Fruit fly (Drosophila melanogaster): Measurements from ENCODE around the gene caup.

- TF ChIP-seq esn (GFP tag; optimal IDR thresholded peaks at IDR 0.05) (no peak), CG6163 (GFP tag; IDR thresholded peaks at IDR 0.05) (no peak), Blimp-1 (GFP tag; optimal IDR thresholded peaks at IDR 0.05) (no peak)
These were observed 45.1 kb upstream of the caup start for dm6 chr3L:12564284-12564683.
